Fruit fly (Drosophila melanogaster) whole organism, embryonic: ENCODE measurements around the gene Cad89D.

Experiments used
- Antp ChIP-seq: fragments of 200-800 bp; sonication (Bioruptor generic); optimal IDR thresholded peaks from 3 replicates; lab custom pipeline; 2016; ENCODE audit warnings: missing biosample characterization, missing genetic modification characterization
- CG11247 ChIP-seq: fragments of 200-800 bp; sonication (Bioruptor generic); IDR thresholded peaks from 2 replicates; pipeline ENCODE4 v1.3.6; 2022; ENCODE audit warnings: missing biosample characterization, missing genetic modification characterization
- CG11723 ChIP-seq: fragments of 200-800 bp; sonication (Bioruptor generic); optimal IDR thresholded peaks from 2 replicates; lab custom pipeline; 2017; ENCODE audit warnings: missing biosample characterization, mild to moderate bottlenecking, missing genetic modification characterization
- CG12155 ChIP-seq: fragments of 200-800 bp; sonication (Bioruptor generic); optimal IDR thresholded peaks from 3 replicates; lab custom pipeline; 2016; ENCODE audit warnings: missing biosample characterization, missing genetic modification characterization
- CG14441 ChIP-seq: fragments of 200-800 bp; sonication (Bioruptor generic); IDR thresholded peaks from 2 replicates; pipeline ENCODE4 v1.3.6; 2022; ENCODE audit warnings: missing biosample characterization, missing genetic modification characterization
- CG17186 ChIP-seq: fragments of 200-800 bp; sonication (Bioruptor generic); optimal IDR thresholded peaks from 3 replicates; lab custom pipeline; 2017; ENCODE audit warnings: missing biosample characterization, missing genetic modification reagents, missing genetic modification characterization
- CG17568 ChIP-seq: fragments of 200-800 bp; sonication (Bioruptor generic); optimal IDR thresholded peaks from 2 replicates; lab custom pipeline; 2018; ENCODE audit warnings: missing biosample characterization, mild to moderate bottlenecking, missing genetic modification characterization, moderate library complexity
- CG1792 ChIP-seq: fragments of 200-800 bp; sonication (Bioruptor generic); optimal IDR thresholded peaks from 2 replicates; lab custom pipeline; 2016; ENCODE audit warnings: missing biosample characterization, missing genetic modification characterization
- CG30020 ChIP-seq: fragments of 200-800 bp; optimal IDR thresholded peaks from 2 replicates; lab custom pipeline; 2019; ENCODE audit warnings: missing biosample characterization, mild to moderate bottlenecking, missing genetic modification characterization, moderate library complexity
- CG30403 ChIP-seq: fragments of 200-800 bp; sonication (Bioruptor generic); optimal IDR thresholded peaks from 3 replicates; lab custom pipeline; 2016; ENCODE audit warnings: missing biosample characterization, missing genetic modification characterization
- CG32772 ChIP-seq: fragments of 200-800 bp; sonication (Bioruptor generic); IDR thresholded peaks from 2 replicates; pipeline ENCODE4 v1.3.6; 2022; ENCODE audit warnings: missing biosample characterization, missing genetic modification characterization
- CG4282 ChIP-seq: fragments of 200-800 bp; sonication (Bioruptor generic); optimal IDR thresholded peaks from 2 replicates; lab custom pipeline; 2016; ENCODE audit warnings: missing biosample characterization, missing genetic modification characterization
- CG4854 ChIP-seq: fragments of 200-800 bp; sonication (Bioruptor generic); optimal IDR thresholded peaks from 2 replicates; lab custom pipeline; 2016; ENCODE audit warnings: missing biosample characterization, missing genetic modification characterization, inconsistent platforms
- CG6854 ChIP-seq: fragments of 200-800 bp; sonication (Bioruptor generic); optimal IDR thresholded peaks from 3 replicates; lab custom pipeline; 2017; ENCODE audit warnings: missing biosample characterization, mild to moderate bottlenecking, missing genetic modification characterization
- CG7372 ChIP-seq: fragments of 200-800 bp; sonication (Bioruptor generic); IDR thresholded peaks from 2 replicates; pipeline ENCODE4 v1.3.6; 2022; ENCODE audit warnings: missing biosample characterization, missing genetic modification characterization
- CG7786 ChIP-seq: fragments of 200-800 bp; sonication (Bioruptor generic); optimal IDR thresholded peaks from 2 replicates; lab custom pipeline; 2016; ENCODE audit warnings: missing biosample characterization, missing genetic modification characterization
- CG9215 ChIP-seq: fragments of 200-800 bp; sonication (Bioruptor generic); IDR thresholded peaks from 2 replicates; pipeline ENCODE4 v1.3.6; 2022; ENCODE audit warnings: missing biosample characterization, missing genetic modification characterization
- CG9609 ChIP-seq: fragments of 200-800 bp; sonication (Bioruptor generic); optimal IDR thresholded peaks from 3 replicates; lab custom pipeline; 2016; ENCODE audit warnings: missing biosample characterization, missing genetic modification characterization
- CG9727 ChIP-seq: fragments of 200-800 bp; sonication (Bioruptor generic); optimal IDR thresholded peaks from 3 replicates; lab custom pipeline; 2017; ENCODE audit warnings: missing biosample characterization, mild to moderate bottlenecking, missing genetic modification characterization
- CG9797 ChIP-seq: fragments of 200-800 bp; sonication (Bioruptor generic); optimal IDR thresholded peaks from 3 replicates; lab custom pipeline; 2018; ENCODE audit warnings: missing biosample characterization, mild to moderate bottlenecking, missing genetic modification characterization
- D19A ChIP-seq: fragments of 200-800 bp; optimal IDR thresholded peaks from 3 replicates; lab custom pipeline; 2019; ENCODE audit warnings: missing biosample characterization, mild to moderate bottlenecking, missing genetic modification characterization, moderate library complexity
- D19B ChIP-seq: fragments of 200-800 bp; sonication (Bioruptor generic); optimal IDR thresholded peaks from 2 replicates; lab custom pipeline; 2017; ENCODE audit warnings: missing biosample characterization, mild to moderate bottlenecking, missing genetic modification characterization
- Ets97D ChIP-seq: fragments of 200-800 bp; sonication (Bioruptor generic); optimal IDR thresholded peaks from 3 replicates; lab custom pipeline; 2016; ENCODE audit warnings: missing biosample characterization, missing genetic modification characterization
- HLHmδ ChIP-seq: fragments of 200-800 bp; sonication (Bioruptor generic); optimal IDR thresholded peaks from 2 replicates; lab custom pipeline; 2018; ENCODE audit warnings: missing biosample characterization, mild to moderate bottlenecking, missing genetic modification characterization, moderate library complexity
- Hsf ChIP-seq: fragments of 200-800 bp; sonication (Bioruptor generic); optimal IDR thresholded peaks from 3 replicates; lab custom pipeline; 2016; ENCODE audit warnings: missing biosample characterization, missing genetic modification characterization
- Jarid2 ChIP-seq: fragments of 200-800 bp; sonication (Bioruptor generic); optimal IDR thresholded peaks from 3 replicates; lab custom pipeline; 2017; ENCODE audit warnings: mild to moderate bottlenecking, missing biosample characterization, missing genetic modification reagents, missing genetic modification characterization
- Max ChIP-seq: fragments of 200-800 bp; sonication (Bioruptor generic); optimal IDR thresholded peaks from 2 replicates; lab custom pipeline; 2016; ENCODE audit warnings: missing biosample characterization, mild to moderate bottlenecking, missing genetic modification characterization
- Mrtf ChIP-seq: fragments of 200-800 bp; sonication (Bioruptor generic); IDR thresholded peaks from 3 replicates; pipeline ENCODE4 v1.3.6; 2022; ENCODE audit warnings: missing biosample characterization, missing genetic modification characterization
- Neu2 ChIP-seq: fragments of 200-800 bp; sonication (Bioruptor generic); optimal IDR thresholded peaks from 3 replicates; lab custom pipeline; 2016; ENCODE audit warnings: missing biosample characterization, missing genetic modification characterization, borderline replicate concordance
- Nf-YA ChIP-seq: fragments of 200-800 bp; sonication (Bioruptor generic); IDR thresholded peaks from 2 replicates; pipeline ENCODE4 v1.3.6; 2022; ENCODE audit warnings: missing biosample characterization, missing genetic modification characterization
- Ravus ChIP-seq: fragments of 200-800 bp; sonication (Bioruptor generic); IDR thresholded peaks from 2 replicates; pipeline ENCODE4 v1.3.6; 2022; ENCODE audit warnings: missing biosample characterization, missing genetic modification characterization
- Scr ChIP-seq: fragments of 200-800 bp; sonication (Bioruptor generic); IDR thresholded peaks from 2 replicates; pipeline ENCODE4 v1.3.6; 2022; ENCODE audit warnings: missing biosample characterization, missing genetic modification characterization; ENCODE audit not compliant: partially characterized antibody
- Side ChIP-seq: fragments of 200-800 bp; sonication (Bioruptor generic); optimal IDR thresholded peaks from 2 replicates; lab custom pipeline; 2016; ENCODE audit warnings: missing biosample characterization, missing genetic modification characterization
- TFAM ChIP-seq: fragments of 200-800 bp; sonication (Bioruptor generic); optimal IDR thresholded peaks from 2 replicates; lab custom pipeline; 2017; ENCODE audit warnings: missing biosample characterization, missing genetic modification characterization, inconsistent platforms
- ato ChIP-seq: fragments of 200-800 bp; sonication (Bioruptor generic); IDR thresholded peaks from 2 replicates; pipeline ENCODE4 v1.3.6; 2022; ENCODE audit warnings: missing biosample characterization, missing genetic modification characterization; ENCODE audit not compliant: partially characterized antibody
- caup ChIP-seq: fragments of 200-800 bp; sonication (Bioruptor generic); optimal IDR thresholded peaks from 3 replicates; lab custom pipeline; 2017; ENCODE audit warnings: missing biosample characterization, mild to moderate bottlenecking, missing genetic modification characterization, moderate library complexity; ENCODE audit not compliant: severe bottlenecking
- crc ChIP-seq: fragments of 200-800 bp; sonication (Bioruptor generic); optimal IDR thresholded peaks from 2 replicates; lab custom pipeline; 2016; ENCODE audit warnings: missing biosample characterization, missing genetic modification characterization
- dan ChIP-seq: fragments of 200-800 bp; sonication (Bioruptor generic); IDR thresholded peaks from 2 replicates; pipeline ENCODE4 v1.3.6; 2022; ENCODE audit warnings: missing biosample characterization, missing genetic modification characterization
- dati ChIP-seq: fragments of 200-800 bp; sonication (Bioruptor generic); IDR thresholded peaks from 2 replicates; pipeline ENCODE4 v1.3.6; 2022; ENCODE audit warnings: missing biosample characterization, missing genetic modification characterization
- disco-r ChIP-seq: fragments of 200-800 bp; sonication (Bioruptor generic); optimal IDR thresholded peaks from 2 replicates; lab custom pipeline; 2016; ENCODE audit warnings: missing biosample characterization, missing genetic modification characterization
- dmrt99B ChIP-seq: fragments of 200-800 bp; sonication (Bioruptor generic); optimal IDR thresholded peaks from 2 replicates; lab custom pipeline; 2018; ENCODE audit warnings: missing biosample characterization, mild to moderate bottlenecking, missing genetic modification characterization, moderate library complexity
- ewg ChIP-seq: fragments of 200-800 bp; sonication (Bioruptor generic); optimal IDR thresholded peaks from 3 replicates; lab custom pipeline; 2017; ENCODE audit warnings: mild to moderate bottlenecking, missing biosample characterization, missing genetic modification reagents, missing genetic modification characterization
- fd96Cb ChIP-seq: fragments of 200-800 bp; sonication (Bioruptor generic); optimal IDR thresholded peaks from 2 replicates; lab custom pipeline; 2018; ENCODE audit warnings: missing biosample characterization, mild to moderate bottlenecking, missing genetic modification characterization, moderate library complexity
- fu2 ChIP-seq: fragments of 200-800 bp; sonication (Bioruptor generic); optimal IDR thresholded peaks from 2 replicates; lab custom pipeline; 2016; ENCODE audit warnings: missing biosample characterization, missing genetic modification characterization
- gce ChIP-seq: fragments of 200-800 bp; sonication (Bioruptor generic); IDR thresholded peaks from 3 replicates; pipeline ENCODE4 v1.3.6; 2022; ENCODE audit warnings: missing biosample characterization, missing genetic modification characterization
- jigr1 ChIP-seq: fragments of 200-800 bp; sonication (Bioruptor generic); IDR thresholded peaks from 3 replicates; pipeline ENCODE4 v1.3.6; 2022; ENCODE audit warnings: missing biosample characterization, missing genetic modification characterization
- maf-S ChIP-seq: fragments of 200-800 bp; sonication (Bioruptor generic); optimal IDR thresholded peaks from 2 replicates; lab custom pipeline; 2016; ENCODE audit warnings: missing biosample characterization, missing genetic modification characterization
- rib ChIP-seq: fragments of 200-800 bp; sonication (Bioruptor generic); IDR thresholded peaks from 2 replicates; pipeline ENCODE4 v1.3.6; 2022; ENCODE audit warnings: missing biosample characterization, missing genetic modification characterization
- ro ChIP-seq: fragments of 200-800 bp; sonication (Bioruptor generic); IDR thresholded peaks from 2 replicates; pipeline ENCODE4 v1.3.6; 2022; ENCODE audit warnings: missing biosample characterization, missing genetic modification characterization
- sisA ChIP-seq: fragments of 200-800 bp; sonication (Bioruptor generic); IDR thresholded peaks from 2 replicates; pipeline ENCODE4 v1.3.6; 2022; ENCODE audit warnings: missing biosample characterization, missing genetic modification characterization
- sqz ChIP-seq: fragments of 200-800 bp; sonication (Bioruptor generic); optimal IDR thresholded peaks from 3 replicates; lab custom pipeline; 2018; ENCODE audit warnings: missing biosample characterization, mild to moderate bottlenecking, missing genetic modification characterization

The Cad89D gene

DNA sequence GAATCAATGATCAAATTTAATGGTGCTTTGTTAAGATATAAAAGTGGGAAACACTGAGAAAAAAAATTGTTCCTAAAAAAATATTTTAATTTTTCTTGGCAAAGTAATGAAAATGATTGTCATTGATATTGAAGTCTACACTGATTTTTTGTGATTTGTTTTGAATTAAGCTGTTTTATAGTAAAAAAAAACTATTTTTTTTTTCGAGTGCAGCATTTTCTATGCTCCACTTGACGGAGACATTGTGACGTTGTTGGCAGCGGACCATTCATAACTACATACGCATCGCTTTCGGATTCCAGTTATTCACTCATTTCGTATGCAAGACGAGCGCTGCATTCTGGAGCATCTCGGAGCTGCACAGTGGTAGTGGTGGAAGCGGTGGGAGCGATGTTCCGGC lies 29.0 kb upstream of the Cad89D start (continued):
- no peak for TF ChIP-seq CG9797 (GFP tag; lab: Kevin White, UChicago)
- no peak for TF ChIP-seq CG11723 (GFP tag; lab: Kevin White, UChicago)
- TF ChIP-seq CG4854, result no peak
- no peak for TF ChIP-seq D19B (GFP tag; lab: Kevin White, UChicago)
- peak; percentile 94 for TF ChIP-seq fd96Cb (tag; lab: Kevin White, UChicago)
- peak; percentile 95 for TF ChIP-seq sisA (GFP tag; lab: Robert Waterston, UW)
- peak; percentile 14 for TF ChIP-seq CG17186 (GFP tag; lab: Kevin White, UChicago)
- TF ChIP-seq CG17568, result no peak
- no peak for TF ChIP-seq dan (GFP tag; lab: Robert Waterston, UW)
- peak; percentile 89 for TF ChIP-seq D19A (tag; lab: Kevin White, UChicago)
- peak; percentile 54; the same call in 1 of the 2 replicates for TF ChIP-seq CG14441 (GFP tag; lab: Robert Waterston, UW)
- peak; percentile 65 for TF ChIP-seq jigr1 (GFP tag; lab: Robert Waterston, UW)
- TF ChIP-seq CG30403 (GFP tag; lab: Kevin White, UChicago), result peak; percentile 70
- TF ChIP-seq CG9215, result peak; percentile 13; the same call in 1 of the 2 replicates
- TF ChIP-seq Nf-YA (GFP tag; lab: Robert Waterston, UW), result 0 out of 2 replicates have a peak, but pooled peaks have one; percentile 26
- TF ChIP-seq CG7786 (GFP tag; lab: Kevin White, UChicago), result no peak
- peak; percentile 72 for TF ChIP-seq CG9727 (GFP tag; lab: Kevin White, UChicago)
- TF ChIP-seq CG1792 (GFP tag; lab: Kevin White, UChicago), result peak; percentile 42
- TF ChIP-seq dati, result peak; percentile 65; the same call in 1 of the 2 replicates
- no peak for TF ChIP-seq Antp (GFP tag; lab: Kevin White, UChicago)
- TF ChIP-seq dmrt99B (tag; lab: Kevin White, UChicago), result peak; percentile 90
- TF ChIP-seq caup (GFP tag; lab: Kevin White, UChicago), result no peak
- peak; percentile 55; the same call in 2 of the 3 replicates for TF ChIP-seq Mrtf (GFP tag; lab: Robert Waterston, UW)
- TF ChIP-seq Neu2 (GFP tag; lab: Kevin White, UChicago), result no peak
- no peak for TF ChIP-seq ro (GFP tag; lab: Robert Waterston, UW)
- TF ChIP-seq TFAM (GFP tag; lab: Kevin White, UChicago), result no peak
- peak; percentile 60 for TF ChIP-seq Ravus (GFP tag; lab: Robert Waterston, UW)
- TF ChIP-seq Hsf, result peak; percentile 29
- TF ChIP-seq Ets97D (GFP tag; lab: Kevin White, UChicago), result no peak
- no peak for TF ChIP-seq CG9609 (GFP tag; lab: Kevin White, UChicago)
- TF ChIP-seq Side (GFP tag; lab: Kevin White, UChicago), result peak; percentile 56
- TF ChIP-seq Jarid2 (GFP tag; lab: Kevin White, UChicago), result no peak
- TF ChIP-seq Scr (GFP tag; lab: Robert Waterston, UW), result no peak
- TF ChIP-seq crc, result no peak
- peak; percentile 40 for TF ChIP-seq Max (GFP tag; lab: Kevin White, UChicago)
- TF ChIP-seq CG32772 (GFP tag; lab: Robert Waterston, UW), result peak; percentile 76
- TF ChIP-seq fu2 (GFP tag; lab: Kevin White, UChicago), result no peak
- peak; percentile 24 for TF ChIP-seq sqz (GFP tag; lab: Kevin White, UChicago)
- TF ChIP-seq ewg (GFP tag; lab: Kevin White, UChicago), result no peak
- TF ChIP-seq CG11247, result peak; percentile 11; the same call in 1 of the 2 replicates
- TF ChIP-seq gce, result peak; percentile 81
- TF ChIP-seq maf-S (GFP tag; lab: Kevin White, UChicago), result no peak
- peak; percentile 61 for TF ChIP-seq CG7372 (GFP tag; lab: Robert Waterston, UW)
- TF ChIP-seq HLHmδ (GFP tag; lab: Kevin White, UChicago), result no peak
- no peak for TF ChIP-seq ato
- no peak for TF ChIP-seq disco-r (GFP tag; lab: Kevin White, UChicago)
- no peak for TF ChIP-seq CG4282 (GFP tag; lab: Kevin White, UChicago)
- no peak for TF ChIP-seq rib (GFP tag; lab: Robert Waterston, UW)
- peak; percentile 26 for TF ChIP-seq CG30020 (tag; lab: Kevin White, UChicago)
- no peak for TF ChIP-seq CG12155 (GFP tag; lab: Kevin White, UChicago)
- peak; percentile 65 for TF ChIP-seq CG6854 (GFP tag; lab: Kevin White, UChicago)
